Worm (Caenorhabditis elegans) whole organism, young adult: ENCODE results near the gene C56C10.4.

Experiments
- K12H6.12 ChIP-seq: fragments of 200-800 bp; sonication (Bioruptor generic); optimal IDR thresholded peaks from 2 replicates; lab custom pipeline; 2018; ENCODE audit warnings: mild to moderate bottlenecking, missing genetic modification characterization, missing compliant biosample characterization
- ama-1 ChIP-seq, 3 experiments: fragments of 150-350 bp in 1 of 3; sonication (generic microtip) in 2 of 3; optimal IDR thresholded peaks; 2 replicates each; lab custom pipeline; 2014 to 2018; ENCODE audit warnings: missing biosample characterization in 2 of 3, missing genetic modification characterization in 2 of 3, missing genetic modification reagents in 2 of 3
- dpff-1 ChIP-seq: sonication (generic microtip); optimal IDR thresholded peaks from 2 replicates; lab custom pipeline; 2017; ENCODE audit warnings: mild to moderate bottlenecking, missing genetic modification characterization, missing compliant biosample characterization
- madf-6 ChIP-seq: fragments of 200-800 bp; sonication (Bioruptor generic); IDR thresholded peaks from 2 replicates; pipeline ENCODE4 v1.3.6; 2022; ENCODE audit warnings: missing genetic modification reagents, missing genetic modification characterization, missing compliant biosample characterization
- mxl-1 ChIP-seq: sonication (generic microtip); optimal IDR thresholded peaks from 2 replicates; lab custom pipeline; 2016; ENCODE audit warnings: missing genetic modification characterization, missing compliant biosample characterization
- nhr-90 ChIP-seq: sonication (generic microtip); optimal IDR thresholded peaks from 2 replicates; lab custom pipeline; 2016; ENCODE audit warnings: missing genotype, mild to moderate bottlenecking, missing genetic modification characterization, missing compliant biosample characterization
- pha-4 ChIP-seq: fragments of 150-350 bp; sonication (generic microtip); optimal IDR thresholded peaks from 2 replicates; lab custom pipeline; 2014; ENCODE audit warnings: missing biosample characterization, missing genetic modification reagents, missing genetic modification characterization
- rcor-1 ChIP-seq: fragments of 200-800 bp; sonication (Bioruptor generic); IDR thresholded peaks from 2 replicates; pipeline ENCODE4 v1.3.6; 2022; ENCODE audit warnings: missing genetic modification reagents, missing genetic modification characterization, missing compliant biosample characterization
- snpc-1.1 ChIP-seq: sonication (generic microtip); optimal IDR thresholded peaks from 2 replicates; lab custom pipeline; 2017; ENCODE audit warnings: missing genetic modification characterization, mild to moderate bottlenecking, missing compliant biosample characterization, antibody characterized with exemption, moderate library complexity, missing genotype, missing genetic modification reagents; ENCODE audit not compliant: insufficient read depth
- unc-130 ChIP-seq: sonication (generic microtip); optimal IDR thresholded peaks from 2 replicates; lab custom pipeline; 2016; ENCODE audit warnings: missing genetic modification reagents, missing genetic modification characterization, missing compliant biosample characterization
- unc-62 ChIP-seq: fragments of 150-350 bp; optimal IDR thresholded peaks from 2 replicates; lab custom pipeline; 2014; ENCODE audit warnings: missing biosample characterization, missing genetic modification reagents, missing genetic modification characterization
- ztf-28 ChIP-seq: fragments of 200-800 bp; sonication (Bioruptor generic); IDR thresholded peaks from 2 replicates; pipeline ENCODE4 v1.3.6; 2022; ENCODE audit warnings: missing genetic modification reagents, missing genetic modification characterization, missing compliant biosample characterization

DNA sequence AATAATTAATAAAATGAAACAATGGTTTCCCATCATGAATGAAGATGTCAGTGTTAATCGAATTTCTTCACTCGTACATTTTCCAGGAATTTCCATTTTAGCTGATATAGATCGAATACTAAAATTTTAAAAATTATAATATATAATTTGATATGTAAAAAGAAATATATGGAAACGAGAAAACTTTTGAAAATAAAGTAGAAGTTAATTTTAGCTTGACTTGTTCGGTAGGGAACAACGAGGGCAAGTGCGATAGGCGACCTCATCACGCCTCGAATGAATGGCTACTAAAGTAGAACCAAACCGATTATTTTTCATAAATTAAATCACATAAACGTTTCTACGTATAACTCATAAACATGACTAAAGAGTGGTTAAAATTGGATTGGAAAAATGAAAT lies 4.5 kb upstream of the C56C10.4 start, which contains the start of gene sra-31:
- TF ChIP-seq nhr-90 (tag; lab: Kevin White, UChicago) (no peak), K12H6.12 (no peak), unc-130 (GFP tag; lab: Kevin White, UChicago) (no peak), mxl-1 (tag; lab: Kevin White, UChicago) (no peak), unc-62 (GFP tag; lab: Kevin White, UChicago) (no peak), dpff-1 (tag; lab: Kevin White, UChicago) (no peak), madf-6 (GFP tag; lab: Robert Waterston, UW) (no peak), ama-1 (optimal IDR thresholded peaks at IDR 0.05; lab: Kevin White, UChicago) (no peak), ama-1 (GFP tag; optimal IDR thresholded peaks at IDR 0.05; lab: Kevin White, UChicago) (no peak), ztf-28 (GFP tag; lab: Robert Waterston, UW) (no peak), rcor-1 (GFP tag; lab: Robert Waterston, UW) (no peak), pha-4 (no peak), snpc-1.1 (tag; lab: Kevin White, UChicago) (no peak)
